Fruit fly (Drosophila melanogaster) whole organism, wandering third instar larva: ENCODE measurements around the gene CG6276.
A peak's percentile ranks its signal among the peaks of the same experiment; 100 is the strongest.

Source experiments
- Abd-B ChIP-seq: fragments of >200 bp; optimal IDR thresholded peaks from 2 replicates; lab custom pipeline; 2017; ENCODE audit warnings: missing biosample characterization, missing genetic modification characterization
- CrebA ChIP-seq: fragments of 200-800 bp; sonication (Bioruptor generic); optimal IDR thresholded peaks from 2 replicates; lab custom pipeline; 2016; ENCODE audit warnings: missing biosample characterization, mild to moderate bottlenecking, missing genetic modification characterization, borderline replicate concordance
- Hr83 ChIP-seq: fragments of 200-300 bp; sonication (Bioruptor generic); optimal IDR thresholded peaks from 2 replicates; lab custom pipeline; 2016; ENCODE audit warnings: missing biosample characterization, mild to moderate bottlenecking, missing genetic modification characterization, moderate library complexity; ENCODE audit not compliant: poor library complexity, severe bottlenecking
- Rel ChIP-seq, 2 experiments: fragments of 200-800 bp; sonication (Bioruptor generic) in 1 of 2; optimal IDR thresholded peaks; 2 replicates in 1 of 2; 3 replicates in 1 of 2; lab custom pipeline; 2016 to 2019; ENCODE audit warnings: mild to moderate bottlenecking in 2 of 2, missing biosample characterization in 2 of 2, missing genetic modification characterization in 2 of 2, moderate library complexity in 1 of 2
- Vsx2 ChIP-seq: fragments of 200-300, 225-300 bp; sonication (Bioruptor generic); optimal IDR thresholded peaks from 2 replicates; lab custom pipeline; 2018; ENCODE audit warnings: missing biosample characterization, missing genetic modification characterization; ENCODE audit not compliant: partially characterized antibody
- br ChIP-seq: fragments of 200-800 bp; sonication (Bioruptor generic); optimal IDR thresholded peaks from 2 replicates; lab custom pipeline; 2016; ENCODE audit warnings: missing biosample characterization, missing genetic modification characterization
- psq ChIP-seq: fragments of 200-800 bp; sonication (Bioruptor generic); optimal IDR thresholded peaks from 3 replicates; lab custom pipeline; 2017; ENCODE audit warnings: missing biosample characterization, mild to moderate bottlenecking, missing genetic modification characterization, moderate library complexity
- sage ChIP-seq: fragments of 200-800 bp; sonication (Bioruptor generic); optimal IDR thresholded peaks from 2 replicates; lab custom pipeline; 2016; ENCODE audit warnings: missing biosample characterization, mild to moderate bottlenecking, missing genetic modification characterization
- usp ChIP-seq: fragments of >200 bp; optimal IDR thresholded peaks from 2 replicates; lab custom pipeline; 2017; ENCODE audit warnings: missing biosample characterization, missing genetic modification characterization

CG6276 gene

DNA sequence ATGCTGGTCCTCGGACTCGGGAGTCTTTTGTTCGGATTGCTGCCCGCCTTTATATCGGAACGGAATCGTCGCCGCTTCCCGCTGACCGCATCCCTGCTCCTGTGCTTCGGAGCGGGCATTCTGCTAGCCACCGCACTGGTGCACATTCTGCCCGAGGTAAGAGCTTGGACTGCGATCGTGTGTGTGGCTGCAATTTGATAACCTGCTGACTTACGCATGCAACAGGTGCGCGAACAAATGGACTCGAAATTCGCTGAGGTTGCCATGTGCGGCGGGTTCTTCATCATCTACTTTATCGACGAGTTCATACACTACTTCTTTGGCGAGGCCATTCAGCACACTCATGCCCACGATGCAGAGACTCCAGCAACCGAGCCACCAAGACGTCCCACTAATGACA, 51.0 kb downstream of the CG6276 start:
- TF ChIP-seq Abd-B (GFP tag; lab: Kevin White, UChicago) (no peak), Vsx2 (GFP tag; lab: Kevin White, UChicago) (no peak), br (GFP tag; lab: Kevin White, UChicago) (no peak)

- TF ChIP-seq Rel (GFP tag; optimal IDR thresholded peaks at IDR 0.05; lab: Kevin White, UChicago) (no peak), Rel (tag; optimal IDR thresholded peaks at IDR 0.05; lab: Kevin White, UChicago) (no peak), psq (GFP tag; lab: Kevin White, UChicago) (no peak), CrebA (no peak), sage (GFP tag; lab: Kevin White, UChicago) (no peak), usp (GFP tag; lab: Kevin White, UChicago) (no peak), Hr83 (GFP tag; lab: Kevin White, UChicago) (peak; percentile 22)
Observed at dm6 chr3R:15268426-15268825, 51.4 kb downstream of the CG6276 start, which contains the start of the genes CG14864 and Zip88E. Gene CG14864, minus strand, starts transcription at chr3R:15268538. Gene Zip88E, plus strand, starts transcription at chr3R:15268662.
